Worm (Caenorhabditis elegans): ENCODE results near the gene fbxb-75.

DNA sequence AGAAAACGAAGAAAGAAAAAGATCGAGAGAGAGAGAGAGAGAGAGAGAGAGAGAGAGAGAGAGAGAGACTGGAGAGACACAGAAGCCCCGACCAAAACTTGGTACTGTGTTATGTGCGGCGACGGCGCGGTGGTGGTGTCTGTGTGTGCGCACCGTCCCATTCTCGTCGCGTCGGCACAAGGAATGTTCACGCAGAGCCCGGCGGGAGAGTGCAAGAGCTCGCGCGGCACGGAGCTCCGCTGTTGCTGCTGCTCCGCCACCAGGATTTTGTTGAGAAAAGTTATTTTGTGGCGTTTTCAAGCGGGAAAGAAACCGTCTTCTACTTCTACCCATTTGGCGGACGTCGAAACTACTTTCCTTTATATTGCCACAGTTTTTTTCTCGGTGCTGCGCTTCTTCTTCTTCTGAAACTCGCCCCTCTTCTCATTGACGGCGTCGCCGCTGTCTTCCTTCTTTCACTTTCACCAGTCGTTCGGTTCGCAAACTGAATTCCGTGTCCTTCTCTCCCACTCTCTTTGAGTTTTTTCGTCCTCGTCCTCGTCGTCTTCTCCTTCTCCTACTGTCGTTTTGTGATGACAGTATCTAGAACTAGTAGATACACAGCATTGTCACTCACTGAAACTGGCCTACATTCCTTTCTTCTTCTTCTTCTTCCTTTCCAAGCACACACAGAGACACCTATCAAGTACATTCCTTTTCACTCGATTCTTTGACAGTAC lies 41.4 kb downstream of the fbxb-75 start:
- TF ChIP-seq ref-1 (GFP tag; conservative IDR thresholded peaks at IDR 0.05) (no peak), klf-2 (GFP tag; conservative IDR thresholded peaks at IDR 0.05) (no peak), T22C8.4 (GFP tag; IDR thresholded peaks at IDR 0.05) (no peak), ztf-29 (GFP tag; IDR thresholded peaks at IDR 0.05) (no peak), ztf-23 (GFP tag; IDR thresholded peaks at IDR 0.05) (0 out of 2 replicates have a peak, but pooled peaks have one; percentile 21), flt-1 (GFP tag; IDR thresholded peaks at IDR 0.05) (0 out of 2 replicates have a peak, but pooled peaks have one; percentile 13), cog-1 (tag; optimal IDR thresholded peaks at IDR 0.05) (no peak)

Data from whole organism, midembryonic.